Worm (Caenorhabditis elegans) whole organism, mixed stage, embryonic: Measurements from ENCODE around the gene R74.2.

Experiments used
- M03D4.4 ChIP-seq: sonication (generic microtip); optimal IDR thresholded peaks from 2 replicates; lab custom pipeline; 2017; ENCODE audit warnings: mild to moderate bottlenecking, missing genetic modification characterization, missing compliant biosample characterization
- bed-3 ChIP-seq: fragments of 200-800 bp; sonication (Bioruptor generic); optimal IDR thresholded peaks from 3 replicates; lab custom pipeline; 2018; ENCODE audit warnings: mild to moderate bottlenecking, missing genetic modification characterization, moderate library complexity, missing compliant biosample characterization
- blmp-1 ChIP-seq: fragments of 150-350 bp; optimal IDR thresholded peaks from 2 replicates; lab custom pipeline; 2014; ENCODE audit warnings: missing biosample characterization, missing genetic modification characterization
- ceh-39 ChIP-seq: fragments of 150-350 bp; optimal IDR thresholded peaks from 2 replicates; lab custom pipeline; 2014; ENCODE audit warnings: missing biosample characterization, missing genetic modification characterization
- ceh-43 ChIP-seq: fragments of 200-800 bp; sonication (Bioruptor generic); optimal IDR thresholded peaks from 2 replicates; lab custom pipeline; 2018; ENCODE audit warnings: mild to moderate bottlenecking, missing genetic modification characterization, moderate library complexity, missing compliant biosample characterization
- ceh-83 ChIP-seq: fragments of 200-800 bp; sonication (Bioruptor generic); optimal IDR thresholded peaks from 2 replicates; lab custom pipeline; 2018; ENCODE audit warnings: mild to moderate bottlenecking, missing genetic modification characterization, missing compliant biosample characterization
- ces-1 ChIP-seq: fragments of 150-350 bp; optimal IDR thresholded peaks from 2 replicates; lab custom pipeline; 2014; ENCODE audit warnings: missing biosample characterization, missing genetic modification reagents, missing genetic modification characterization
- cnd-1 ChIP-seq: fragments of 200-800 bp; sonication (Bioruptor generic); optimal IDR thresholded peaks from 2 replicates; lab custom pipeline; 2018; ENCODE audit warnings: mild to moderate bottlenecking, missing genetic modification characterization, missing compliant biosample characterization
- drap-1 ChIP-seq: fragments of 200-800 bp; sonication (Bioruptor generic); optimal IDR thresholded peaks from 3 replicates; lab custom pipeline; 2018; ENCODE audit warnings: mild to moderate bottlenecking, missing genetic modification characterization, missing compliant biosample characterization
- elt-1 ChIP-seq: sonication (generic microtip); optimal IDR thresholded peaks from 2 replicates; lab custom pipeline; 2017; ENCODE audit warnings: missing genetic modification characterization, mild to moderate bottlenecking, missing compliant biosample characterization, antibody characterized with exemption, moderate library complexity, borderline replicate concordance; ENCODE audit not compliant: insufficient read depth
- elt-3 ChIP-seq: fragments of 150-350 bp; optimal IDR thresholded peaks from 2 replicates; lab custom pipeline; 2014; ENCODE audit warnings: missing biosample characterization, missing genetic modification characterization
- flh-1 ChIP-seq: fragments of 200-800 bp; sonication (Bioruptor generic); optimal IDR thresholded peaks from 2 replicates; lab custom pipeline; 2018; ENCODE audit warnings: mild to moderate bottlenecking, missing genetic modification characterization, moderate library complexity, missing compliant biosample characterization
- ham-2 ChIP-seq: fragments of 200-800 bp; sonication (Bioruptor generic); optimal IDR thresholded peaks from 2 replicates; lab custom pipeline; 2018; ENCODE audit warnings: mild to moderate bottlenecking, missing genetic modification characterization, missing compliant biosample characterization
- hlh-1 ChIP-seq: fragments of 150-350 bp; optimal IDR thresholded peaks from 2 replicates; lab custom pipeline; 2014; ENCODE audit warnings: missing biosample characterization, missing genetic modification reagents, missing genetic modification characterization
- lin-32 ChIP-seq: fragments of 200-800 bp; sonication (Bioruptor generic); optimal IDR thresholded peaks from 2 replicates; lab custom pipeline; 2018; ENCODE audit warnings: mild to moderate bottlenecking, missing genetic modification characterization, missing compliant biosample characterization
- lsy-2 ChIP-seq: fragments of 150-350 bp; optimal IDR thresholded peaks from 2 replicates; lab custom pipeline; 2014; ENCODE audit warnings: missing biosample characterization, missing genetic modification characterization
- mab-5 ChIP-seq: fragments of 150-350 bp; optimal IDR thresholded peaks from 2 replicates; lab custom pipeline; 2014; ENCODE audit warnings: missing biosample characterization, missing genetic modification characterization
- mep-1 ChIP-seq: fragments of 150-350 bp; optimal IDR thresholded peaks from 2 replicates; lab custom pipeline; 2017; ENCODE audit warnings: missing biosample characterization, missing genetic modification reagents, missing genetic modification characterization, inconsistent platforms
- nhr-12 ChIP-seq: fragments of 150-350 bp; optimal IDR thresholded peaks from 2 replicates; lab custom pipeline; 2014; ENCODE audit warnings: missing biosample characterization, missing genetic modification characterization
- nhr-237 ChIP-seq: fragments of 150-350 bp; optimal IDR thresholded peaks from 2 replicates; lab custom pipeline; 2014; ENCODE audit warnings: missing biosample characterization, missing genetic modification characterization
- nhr-28 ChIP-seq: fragments of 150-350 bp; optimal IDR thresholded peaks from 2 replicates; lab custom pipeline; 2014; ENCODE audit warnings: missing biosample characterization, missing genetic modification characterization
- nhr-76 ChIP-seq: sonication (generic microtip); optimal IDR thresholded peaks from 2 replicates; lab custom pipeline; 2017; ENCODE audit warnings: missing biosample characterization, missing genetic modification characterization
- pha-4 ChIP-seq: fragments of 150-350 bp; optimal IDR thresholded peaks from 2 replicates; lab custom pipeline; 2018; ENCODE audit warnings: missing biosample characterization, missing genetic modification reagents, missing genetic modification characterization
- sem-2 ChIP-seq: fragments of 200-800 bp; sonication (Bioruptor generic); optimal IDR thresholded peaks from 2 replicates; lab custom pipeline; 2018; ENCODE audit warnings: mild to moderate bottlenecking, missing genetic modification characterization, missing compliant biosample characterization
- snpc-4 ChIP-seq: fragments of 150-350 bp; optimal IDR thresholded peaks from 2 replicates; lab custom pipeline; 2014; ENCODE audit warnings: missing biosample characterization, missing genetic modification characterization
- sptf-1 ChIP-seq: sonication (generic microtip); optimal IDR thresholded peaks from 2 replicates; lab custom pipeline; 2017; ENCODE audit warnings: mild to moderate bottlenecking, missing genetic modification characterization, moderate library complexity, missing compliant biosample characterization
- tbx-8 ChIP-seq: fragments of 200-800 bp; sonication (Bioruptor generic); optimal IDR thresholded peaks from 2 replicates; lab custom pipeline; 2018; ENCODE audit warnings: mild to moderate bottlenecking, missing genetic modification characterization, moderate library complexity, missing compliant biosample characterization
- unc-120 ChIP-seq: sonication (generic microtip); optimal IDR thresholded peaks from 2 replicates; lab custom pipeline; 2017; ENCODE audit warnings: missing genetic modification characterization, missing compliant biosample characterization; ENCODE audit not compliant: poor library complexity, severe bottlenecking
- unc-39 ChIP-seq: fragments of 150-350 bp; optimal IDR thresholded peaks from 2 replicates; lab custom pipeline; 2014; ENCODE audit warnings: missing biosample characterization, missing genetic modification characterization
- unc-62 ChIP-seq: fragments of 150-350 bp; optimal IDR thresholded peaks from 2 replicates; lab custom pipeline; 2014; ENCODE audit warnings: missing biosample characterization, missing genetic modification reagents, missing genetic modification characterization
- zip-8 ChIP-seq: fragments of 150-350 bp; optimal IDR thresholded peaks from 2 replicates; lab custom pipeline; 2014; ENCODE audit warnings: missing biosample characterization, missing genetic modification characterization
- ztf-11 ChIP-seq: fragments of 150-350 bp; optimal IDR thresholded peaks from 2 replicates; lab custom pipeline; 2014; ENCODE audit warnings: missing biosample characterization, missing genetic modification characterization

The R74.2 gene

DNA sequence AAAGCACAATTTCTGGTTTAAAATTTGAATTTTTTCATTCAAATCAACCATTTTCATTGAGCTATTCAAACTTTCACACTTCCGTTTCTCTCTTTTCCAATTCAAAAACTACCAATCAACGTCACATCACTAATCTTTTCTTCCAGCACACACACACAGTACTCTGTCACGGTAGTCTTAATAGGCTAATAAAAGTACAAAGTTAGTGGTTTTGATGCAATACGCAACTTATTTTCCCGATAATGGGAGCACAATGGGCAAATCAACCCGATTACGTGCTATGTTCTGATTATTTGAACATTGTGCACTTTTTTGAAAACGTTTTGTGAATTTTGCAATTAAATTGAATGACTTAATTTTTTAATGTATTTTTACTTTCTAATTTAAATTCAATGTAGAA, 39.4 kb downstream of the R74.2 start:
- TF ChIP-seq bed-3 (GFP tag; lab: Kevin White, UChicago) (no peak), mep-1 (tag; lab: Kevin White, UChicago) (no peak), cnd-1 (no peak), ztf-11 (no peak), ceh-39 (tag; lab: Kevin White, UChicago) (no peak), zip-8 (tag; lab: Kevin White, UChicago) (no peak), flh-1 (no peak), hlh-1 (tag; lab: Kevin White, UChicago) (no peak), unc-62 (GFP tag; lab: Kevin White, UChicago) (no peak), sem-2 (GFP tag; lab: Kevin White, UChicago) (no peak), sptf-1 (no peak), nhr-12 (tag; lab: Kevin White, UChicago) (no peak), nhr-76 (tag; lab: Kevin White, UChicago) (no peak), ceh-83 (GFP tag; lab: Kevin White, UChicago) (no peak), elt-3 (no peak), ceh-43 (GFP tag; lab: Kevin White, UChicago) (no peak), lsy-2 (tag; lab: Kevin White, UChicago) (no peak), mab-5 (tag; lab: Kevin White, UChicago) (no peak), ham-2 (GFP tag; lab: Kevin White, UChicago) (no peak), unc-120 (tag; lab: Kevin White, UChicago) (no peak)

DNA sequence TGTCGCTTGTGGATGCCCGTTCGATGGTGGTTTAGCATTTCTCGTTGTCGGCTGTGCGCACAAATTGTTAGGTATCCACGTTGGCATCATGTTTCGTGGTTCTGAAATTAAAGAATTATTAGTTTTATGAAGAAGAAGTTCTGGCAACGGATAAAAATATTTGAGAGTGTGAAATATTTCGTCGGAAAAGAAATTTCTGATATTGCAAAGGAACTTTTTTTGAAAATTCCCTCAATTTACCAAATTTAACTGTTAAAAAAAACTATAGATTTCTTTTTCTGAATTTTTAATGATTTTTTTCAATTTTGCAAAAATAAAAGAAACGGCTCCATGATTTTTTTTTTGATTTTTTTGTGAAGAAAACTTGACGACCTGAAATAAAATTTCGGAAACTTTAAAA, 40.0 kb downstream of the R74.2 start, which contains the start of gene mpk-1:
TSS of gene mpk-1 (minus strand) at position 101 of the 400 bp plus-strand sequence.
- TF ChIP-seq bed-3 (GFP tag; lab: Kevin White, UChicago) (no peak), tbx-8 (GFP tag; lab: Kevin White, UChicago) (no peak), unc-120 (tag; lab: Kevin White, UChicago) (no peak), nhr-12 (tag; lab: Kevin White, UChicago) (no peak), ceh-39 (tag; lab: Kevin White, UChicago) (no peak), blmp-1 (tag; lab: Kevin White, UChicago) (no peak), ceh-83 (GFP tag; lab: Kevin White, UChicago) (no peak), nhr-76 (tag; lab: Kevin White, UChicago) (no peak), M03D4.4 (no peak), drap-1 (GFP tag; lab: Kevin White, UChicago) (no peak), sem-2 (GFP tag; lab: Kevin White, UChicago) (no peak), hlh-1 (tag; lab: Kevin White, UChicago) (no peak), snpc-4 (tag; lab: Kevin White, UChicago) (no peak), sptf-1 (no peak), ham-2 (GFP tag; lab: Kevin White, UChicago) (no peak), unc-39 (tag; lab: Kevin White, UChicago) (no peak), nhr-237 (no peak), lin-32 (GFP tag; lab: Kevin White, UChicago) (no peak), mab-5 (tag; lab: Kevin White, UChicago) (no peak)

DNA sequence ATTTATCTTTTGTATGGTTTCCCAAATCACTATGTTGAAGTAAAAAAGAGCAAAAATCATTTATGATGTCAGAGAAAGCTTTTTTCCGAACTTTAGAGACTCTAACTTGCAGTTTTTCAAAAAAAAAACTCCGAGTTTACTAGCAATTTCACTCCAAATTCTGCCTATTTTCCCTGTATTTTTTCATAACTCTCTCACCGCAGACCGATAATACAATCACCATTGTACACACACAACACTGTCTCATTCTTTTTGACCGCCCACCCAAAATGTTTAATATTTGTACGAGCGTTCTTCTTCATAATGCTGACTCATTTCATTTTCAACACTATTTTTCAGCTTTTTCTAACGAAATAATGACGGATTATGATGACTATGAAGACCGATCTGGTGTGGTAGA, 40.9 kb downstream of the R74.2 start, which contains the start of gene F43C1.5:
TSS of gene F43C1.5 (plus strand) at position 301 of the 400 bp plus-strand sequence.
- TF ChIP-seq cnd-1 (no peak), ham-2 (GFP tag; lab: Kevin White, UChicago) (no peak), elt-3 (no peak), ceh-43 (GFP tag; lab: Kevin White, UChicago) (no peak), bed-3 (GFP tag; lab: Kevin White, UChicago) (no peak), nhr-28 (tag; lab: Kevin White, UChicago) (no peak), zip-8 (tag; lab: Kevin White, UChicago) (no peak), pha-4 (tag; lab: Kevin White, UChicago) (no peak), elt-1 (no peak), nhr-237 (no peak), ces-1 (GFP tag; lab: Kevin White, UChicago) (no peak), sptf-1 (no peak), snpc-4 (tag; lab: Kevin White, UChicago) (no peak), drap-1 (GFP tag; lab: Kevin White, UChicago) (no peak), mab-5 (tag; lab: Kevin White, UChicago) (no peak), ceh-39 (tag; lab: Kevin White, UChicago) (no peak), M03D4.4 (no peak), unc-62 (GFP tag; lab: Kevin White, UChicago) (no peak), nhr-12 (tag; lab: Kevin White, UChicago) (no peak), ceh-83 (GFP tag; lab: Kevin White, UChicago) (no peak)

DNA sequence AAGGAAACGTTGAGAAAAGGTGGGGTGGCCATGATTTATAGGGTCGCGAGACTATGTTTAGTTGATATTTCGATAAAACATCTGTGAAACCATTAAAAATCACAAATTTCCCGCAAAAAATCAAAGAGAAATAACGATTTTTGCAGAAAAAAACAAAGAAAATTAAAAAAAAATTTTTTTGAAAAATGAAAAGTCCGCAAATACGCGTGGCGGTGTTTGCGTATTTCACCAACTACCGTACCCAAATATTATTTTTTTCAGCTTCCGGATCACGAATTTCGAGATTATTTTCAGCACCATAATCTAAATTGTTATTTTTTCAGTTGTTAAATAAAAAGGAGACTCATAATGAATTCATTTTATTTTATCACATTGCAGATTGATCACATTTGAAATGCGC, 42.1 kb downstream of the R74.2 start:
- peak; percentile 52 for TF ChIP-seq lsy-2 (tag; lab: Kevin White, UChicago)
- no peak for TF ChIP-seq ceh-83 (GFP tag; lab: Kevin White, UChicago)
